Fruit fly (Drosophila melanogaster): ENCODE data around the gene mRpL49.

Gene mRpL49

DNA sequence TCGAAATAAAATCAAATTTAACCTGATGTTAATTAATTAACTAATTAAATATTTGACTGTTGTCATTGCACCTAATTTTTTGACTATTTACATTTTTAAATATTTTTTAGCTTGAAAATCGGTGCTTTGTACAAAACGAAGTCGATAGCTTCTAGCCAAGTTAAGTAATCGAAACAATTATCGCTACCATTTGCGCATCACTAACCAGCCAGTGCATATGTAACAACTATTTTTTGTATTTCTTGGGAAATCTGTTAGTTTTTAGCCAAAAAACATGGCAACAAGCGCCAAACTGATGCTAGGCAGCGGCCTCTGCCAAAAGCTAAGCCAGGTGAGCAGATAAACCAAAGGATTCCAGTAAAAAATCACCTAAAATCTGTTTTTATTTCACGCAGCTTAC is at the start of gene mRpL49:
TSS of gene mRpL49 (plus strand) at position 192 of the 400 bp plus-strand sequence.
- TF ChIP-seq CG17801 (GFP tag; optimal IDR thresholded peaks at IDR 0.05; ENCODE audit: partially characterized antibody), result peak; percentile 26

DNA sequence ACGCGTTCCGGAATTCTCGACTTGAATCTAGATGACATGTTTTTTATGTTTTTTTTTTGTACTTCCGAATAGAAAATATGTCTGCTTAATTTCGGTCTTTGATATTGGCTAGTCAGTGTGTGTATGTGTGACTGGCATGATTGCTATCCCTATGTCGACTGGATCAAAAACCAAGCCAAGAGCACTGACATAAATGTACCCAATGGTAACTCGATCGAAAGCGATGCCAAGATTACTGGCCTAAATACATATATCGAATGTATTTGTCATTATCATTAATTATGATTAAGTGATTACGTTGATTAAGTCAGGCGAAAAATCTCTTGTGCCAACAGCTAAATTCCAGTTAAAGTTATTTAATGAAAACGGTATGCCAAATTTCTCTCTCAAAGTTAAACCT is 49.3 kb upstream of the mRpL49 start, which contains the start of gene CG4661:
TSS of gene CG4661 (minus strand) at position 101 of the 400 bp plus-strand sequence.
- no peak for TF ChIP-seq CG17801 (GFP tag; optimal IDR thresholded peaks at IDR 0.05; ENCODE audit: partially characterized antibody)

DNA sequence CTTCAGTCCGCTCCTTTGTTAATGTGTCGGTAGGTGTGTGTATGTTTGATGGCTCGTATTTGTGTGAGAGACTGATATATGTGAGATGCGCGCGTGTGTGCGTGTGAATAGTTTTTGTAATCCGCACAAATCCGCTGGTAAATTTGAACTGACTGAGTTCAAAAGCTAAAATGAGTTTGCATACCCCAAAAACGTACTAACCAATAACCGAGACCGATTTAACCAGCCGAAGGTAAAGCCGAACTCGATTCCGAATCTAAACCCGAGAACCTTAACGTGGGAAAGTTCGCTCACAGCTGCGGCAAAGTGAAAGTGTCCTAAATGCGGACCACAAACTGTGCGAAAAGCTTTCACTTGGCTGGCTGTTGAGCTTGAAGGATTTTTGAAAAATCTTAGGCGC is 38.3 kb upstream of the mRpL49 start:
- TF ChIP-seq CG17801 (GFP tag; optimal IDR thresholded peaks at IDR 0.05; ENCODE audit: partially characterized antibody), result no peak

DNA sequence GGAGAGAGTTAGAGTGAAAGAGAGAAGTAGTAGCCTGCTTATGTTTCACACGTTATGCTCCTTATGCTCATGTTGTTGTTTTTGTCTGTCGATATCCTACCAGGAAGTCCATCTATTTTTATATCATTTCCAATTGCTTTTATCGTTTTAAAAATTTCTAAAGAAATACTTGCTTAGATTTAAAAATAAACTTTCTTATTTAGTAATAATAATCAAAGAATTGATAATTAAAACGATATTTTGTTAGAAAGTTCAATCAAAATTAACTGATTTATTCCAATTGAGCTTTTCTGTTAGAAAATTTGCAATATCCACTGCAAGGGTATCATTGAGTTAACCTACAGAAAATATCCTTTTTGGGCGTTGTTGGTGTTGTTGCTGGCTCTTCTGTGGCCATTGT is 37.1 kb upstream of the mRpL49 start:
- TF ChIP-seq CG17801 (GFP tag; optimal IDR thresholded peaks at IDR 0.05; ENCODE audit: partially characterized antibody), result no peak

DNA sequence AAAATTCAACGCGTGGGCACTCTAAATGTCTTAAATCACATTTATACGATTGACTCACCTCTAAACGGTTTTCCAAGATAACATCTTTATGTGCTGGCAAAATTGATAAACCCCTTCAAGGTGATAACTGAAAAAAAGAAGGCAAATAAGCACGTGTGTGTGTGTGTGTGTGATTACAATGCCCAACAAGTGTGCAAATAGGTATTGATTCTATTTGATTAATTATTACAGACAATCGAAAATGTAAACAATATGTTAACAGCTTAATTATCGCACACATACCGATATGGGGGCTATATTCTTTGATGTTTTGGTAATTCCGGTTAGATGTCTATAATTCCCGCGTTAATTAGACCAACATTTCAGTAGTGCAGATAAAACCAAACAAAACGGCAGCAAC is 20.4 kb upstream of the mRpL49 start:
- TF ChIP-seq CG17801 (GFP tag; optimal IDR thresholded peaks at IDR 0.05; ENCODE audit: partially characterized antibody), result no peak

DNA sequence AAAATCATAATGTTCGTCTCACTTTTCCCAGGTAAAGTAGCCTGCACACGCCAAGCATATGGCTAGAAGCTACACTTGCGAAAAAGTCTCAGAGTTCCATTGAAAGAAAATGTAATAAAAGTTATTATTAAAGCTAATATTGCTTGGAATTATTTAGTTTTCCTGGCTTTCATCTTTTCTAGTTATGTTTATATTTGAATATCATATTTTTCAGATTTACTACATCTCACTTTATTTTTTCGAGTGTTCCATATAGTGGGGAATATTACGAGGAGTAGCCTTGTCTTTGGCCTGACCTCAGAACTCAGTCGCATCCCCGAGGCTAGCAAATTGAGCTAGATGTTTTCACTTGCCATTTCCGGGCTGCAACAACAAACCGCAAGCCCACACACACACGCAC is 19.4 kb upstream of the mRpL49 start:
- no peak for TF ChIP-seq CG17801 (GFP tag; optimal IDR thresholded peaks at IDR 0.05; ENCODE audit: partially characterized antibody)

DNA sequence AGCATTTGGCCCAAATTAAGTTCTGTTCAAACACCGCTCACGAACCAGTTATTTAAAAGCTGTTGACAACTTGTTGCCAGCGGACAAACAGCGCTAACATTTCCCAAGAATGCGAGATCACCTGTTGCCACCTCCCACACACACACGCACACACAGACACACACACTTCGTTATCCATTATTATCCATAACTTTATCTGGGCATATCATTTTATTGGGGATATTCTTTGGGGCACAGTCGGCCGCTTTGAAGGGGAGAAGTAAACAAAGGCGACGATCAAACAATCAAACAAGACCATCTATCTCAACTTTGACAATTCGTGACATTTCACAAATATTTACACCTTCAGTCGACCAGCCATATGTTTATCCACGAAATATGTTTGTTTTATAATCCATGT is 17.8 kb upstream of the mRpL49 start:
- no peak for TF ChIP-seq CG17801 (GFP tag; optimal IDR thresholded peaks at IDR 0.05; ENCODE audit: partially characterized antibody)

DNA sequence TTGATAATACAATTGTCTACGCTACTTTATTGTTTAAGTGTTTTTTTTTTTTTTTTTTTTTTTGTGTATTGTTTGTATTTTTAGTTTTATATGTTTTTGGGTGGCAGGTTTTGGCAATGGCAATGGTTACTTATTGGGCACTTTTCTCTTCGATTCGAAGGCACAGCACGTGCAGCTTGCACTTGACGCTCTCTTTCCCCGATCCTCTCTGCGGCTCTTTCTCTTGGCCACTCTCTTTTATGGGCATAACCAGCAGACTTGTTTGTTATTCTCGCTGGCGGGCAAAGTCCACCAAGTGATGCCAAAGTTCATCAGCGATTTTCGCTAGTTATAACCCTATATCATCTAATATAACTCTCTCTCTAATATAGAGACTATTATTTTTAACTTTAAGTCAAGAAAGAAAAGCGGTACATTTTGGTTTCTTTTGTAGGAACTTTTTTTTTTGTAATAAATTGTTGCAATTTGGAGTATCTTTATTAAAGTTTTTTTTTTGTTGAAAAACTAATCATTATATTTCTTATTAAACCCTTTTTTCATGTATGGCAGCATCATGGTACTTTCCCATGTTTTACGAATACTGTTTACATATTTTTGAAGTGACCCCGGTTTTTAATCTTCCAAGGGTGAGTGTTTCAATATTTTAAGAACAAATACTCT is 16.6 kb upstream of the mRpL49 start:
- no peak for TF ChIP-seq CG17801 (GFP tag; optimal IDR thresholded peaks at IDR 0.05; ENCODE audit: partially characterized antibody)

DNA sequence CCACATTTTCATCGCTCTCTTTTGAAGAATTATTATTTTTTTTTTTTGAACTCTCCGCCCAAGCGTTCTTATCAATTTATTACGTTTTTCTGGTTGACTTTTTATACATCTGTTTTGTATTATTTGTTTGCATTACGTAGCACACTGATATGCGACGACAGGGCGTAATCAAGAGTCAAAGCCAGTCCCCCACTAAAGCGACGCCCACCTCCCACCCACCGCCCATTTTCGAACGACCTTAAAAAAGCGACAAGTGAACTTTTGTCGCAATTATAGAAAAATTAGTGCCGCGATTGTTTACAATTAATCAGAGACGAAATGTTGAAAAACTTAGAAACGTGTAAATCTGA is 16.1 kb upstream of the mRpL49 start:
- TF ChIP-seq CG17801 (GFP tag; optimal IDR thresholded peaks at IDR 0.05; ENCODE audit: partially characterized antibody), result no peak

DNA sequence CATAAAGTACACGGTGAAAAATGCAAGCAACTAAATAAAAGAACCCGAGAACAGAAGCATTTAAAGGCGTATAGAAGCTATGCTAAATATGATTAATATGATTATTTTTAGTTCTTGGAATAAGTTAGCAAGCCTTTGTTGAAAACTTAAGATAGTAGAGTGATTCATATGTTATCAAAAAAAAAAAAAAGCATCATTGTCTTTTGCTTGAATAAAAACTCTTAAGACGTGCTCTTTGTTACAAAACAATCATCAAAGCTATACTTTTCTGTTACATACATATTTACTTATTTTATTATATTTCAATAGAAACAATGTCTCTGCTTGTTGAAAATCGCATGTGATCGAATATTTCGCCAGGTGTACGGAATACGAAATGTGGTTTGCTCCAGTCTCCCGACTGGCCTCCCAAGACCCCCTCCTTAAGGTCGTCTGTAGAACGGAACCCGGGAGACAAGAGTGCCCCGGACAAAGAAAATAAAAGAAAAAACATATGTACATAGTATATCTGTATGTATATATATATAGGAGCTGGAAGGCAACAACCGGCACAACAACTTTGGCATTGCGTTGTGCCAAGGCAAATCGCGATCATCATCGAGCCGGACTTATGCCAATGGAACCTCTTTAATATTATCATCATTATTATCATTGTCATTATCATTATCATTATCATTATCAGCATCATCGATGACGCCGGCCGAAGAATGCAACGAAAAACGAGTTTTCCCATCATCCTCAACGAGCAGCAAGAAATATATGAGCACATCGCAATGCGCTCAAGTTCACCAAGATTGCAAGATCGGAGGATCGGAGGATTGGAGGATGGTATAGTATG is 15.4 kb upstream of the mRpL49 start:
- no peak for TF ChIP-seq CG17801 (GFP tag; optimal IDR thresholded peaks at IDR 0.05; ENCODE audit: partially characterized antibody)

DNA sequence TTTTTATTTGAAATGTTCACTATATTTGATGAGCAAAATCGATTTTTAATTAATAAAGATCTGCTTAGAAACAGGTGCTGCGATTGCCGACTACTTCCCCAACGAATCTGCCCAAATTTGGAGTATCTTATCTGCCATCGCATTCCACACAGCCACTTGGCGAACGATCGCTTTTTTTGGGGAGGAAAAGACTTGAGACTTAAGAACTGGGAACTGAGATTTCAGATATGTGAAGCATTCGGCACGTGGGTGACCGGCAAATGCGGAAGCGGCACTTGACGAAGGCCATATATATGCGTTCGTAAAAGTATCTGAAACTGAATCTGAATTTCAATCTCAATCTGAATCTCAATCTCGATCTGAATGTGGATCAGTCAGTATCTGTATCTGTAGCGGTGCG is 12.9 kb upstream of the mRpL49 start:
- no peak for TF ChIP-seq CG17801 (GFP tag; optimal IDR thresholded peaks at IDR 0.05; ENCODE audit: partially characterized antibody)

DNA sequence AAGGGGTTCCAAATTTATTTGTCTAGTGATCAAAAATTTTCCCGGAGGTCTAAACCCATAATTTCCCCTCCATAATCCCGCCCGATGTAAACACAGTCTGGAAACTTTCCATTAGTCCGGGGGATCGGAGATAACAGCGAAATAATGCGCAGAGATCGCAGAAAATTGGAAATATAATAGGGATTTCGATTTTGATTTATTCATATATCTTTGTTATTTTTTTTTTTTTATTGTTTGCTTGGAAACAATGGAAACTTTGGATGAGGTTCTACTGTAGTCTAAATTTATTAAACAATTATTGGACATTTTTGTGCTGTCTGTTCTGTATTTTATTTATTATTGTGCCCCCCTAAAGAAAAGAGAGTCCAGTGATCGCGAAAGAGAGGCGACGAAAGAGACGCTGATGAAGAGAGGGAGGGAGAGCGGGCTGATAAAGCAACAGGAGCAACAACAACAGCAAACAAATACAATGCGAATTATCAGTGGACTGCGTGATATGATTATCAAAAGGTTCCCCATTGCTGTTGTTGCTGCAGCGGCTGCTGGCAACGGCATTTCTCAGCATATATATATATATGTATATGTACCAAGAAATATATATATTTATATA is 11.7 kb upstream of the mRpL49 start:
- no peak for TF ChIP-seq CG17801 (GFP tag; optimal IDR thresholded peaks at IDR 0.05; ENCODE audit: partially characterized antibody)

DNA sequence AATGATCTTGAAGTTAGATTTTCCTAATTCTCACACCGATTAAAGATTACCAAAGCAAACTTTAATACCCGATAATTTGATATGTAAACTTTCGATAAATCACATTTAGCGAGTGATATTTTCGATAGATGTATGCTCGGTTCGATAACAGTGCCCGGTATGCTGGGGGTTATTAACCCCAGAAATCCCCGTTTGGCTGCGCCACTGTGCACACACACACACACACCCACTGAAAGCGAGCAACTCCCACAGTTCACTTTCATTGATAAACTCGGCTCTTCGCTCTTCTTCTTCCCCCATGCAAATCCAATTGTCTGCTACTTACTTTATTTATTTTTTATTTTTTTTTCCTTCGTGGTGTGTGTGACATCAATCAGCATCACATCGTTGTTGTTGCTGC is 10.5 kb upstream of the mRpL49 start:
- no peak for TF ChIP-seq CG17801 (GFP tag; optimal IDR thresholded peaks at IDR 0.05; ENCODE audit: partially characterized antibody)

DNA sequence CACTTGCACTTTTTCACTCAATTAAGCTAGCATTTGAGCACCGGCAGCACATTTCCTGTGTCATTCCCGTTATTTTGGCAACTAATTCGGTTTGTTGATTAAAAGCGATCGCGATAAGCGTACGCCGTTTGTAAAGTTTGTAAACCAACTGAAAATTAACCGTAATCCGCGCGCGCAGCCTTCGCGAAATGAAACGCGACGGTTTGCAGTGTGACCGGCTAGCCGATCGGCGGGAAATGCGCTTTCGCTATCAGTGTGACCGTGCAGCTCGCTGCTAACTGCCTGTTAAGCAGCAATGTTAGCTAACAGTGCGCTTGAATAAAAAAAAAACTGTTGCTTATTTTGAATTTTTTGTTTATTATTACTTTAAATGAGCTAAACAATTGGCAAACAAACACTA is 9.8 kb upstream of the mRpL49 start, which contains the start of gene Pde9:
TSS of gene Pde9 (minus strand) at position 178 of the 400 bp plus-strand sequence.
- TF ChIP-seq CG17801 (GFP tag; optimal IDR thresholded peaks at IDR 0.05; ENCODE audit: partially characterized antibody), result no peak

DNA sequence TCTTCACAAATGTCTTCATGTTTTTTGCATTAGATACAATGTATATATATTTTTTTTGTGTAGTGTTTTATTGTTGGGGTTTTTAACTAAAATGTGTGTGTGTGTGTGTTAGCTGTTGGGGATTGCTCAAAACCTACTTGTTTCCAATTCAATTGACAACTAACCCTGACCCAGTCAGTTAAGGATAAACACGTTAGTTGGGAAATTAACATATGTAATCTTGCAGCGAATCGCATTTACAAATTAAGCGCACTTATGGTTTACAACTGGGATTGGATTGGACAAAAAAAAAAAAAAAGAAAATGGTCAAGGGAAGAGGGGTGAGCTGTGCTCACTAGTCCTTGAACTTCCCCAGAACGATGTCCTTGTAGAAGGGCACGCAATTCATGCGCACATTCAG is 8.3 kb upstream of the mRpL49 start, which contains the start of gene CG32650:
TSS of gene CG32650 (minus strand) at position 101 of the 400 bp plus-strand sequence.
- TF ChIP-seq CG17801 (GFP tag; optimal IDR thresholded peaks at IDR 0.05; ENCODE audit: partially characterized antibody), result no peak

All from ovary, adult (tissue).